Worm (Caenorhabditis elegans) whole organism, young adult: ENCODE results near the gene F07B10.4.
"Not testable (repeated sequence)": the region's sequence is repeated elsewhere in the genome, so short reads cannot be mapped to it uniquely, and the experiment has no call there.

Experiments
- C06A6.2 ChIP-seq: fragments of 200-800 bp; sonication (Bioruptor generic); conservative IDR thresholded peaks from 2 replicates; pipeline ENCODE4 v1.3.6; 2022; ENCODE audit warnings: missing genetic modification characterization, missing compliant biosample characterization
- F22D6.2 ChIP-seq: sonication (generic microtip); optimal IDR thresholded peaks from 2 replicates; lab custom pipeline; 2016; ENCODE audit warnings: mild to moderate bottlenecking, missing genetic modification characterization, missing compliant biosample characterization
- F23B12.7 ChIP-seq: sonication (generic microtip); optimal IDR thresholded peaks from 2 replicates; lab custom pipeline; 2017; ENCODE audit warnings: missing genetic modification characterization, mild to moderate bottlenecking, missing compliant biosample characterization, antibody characterized with exemption, moderate library complexity; ENCODE audit not compliant: insufficient read depth
- F37B4.10 ChIP-seq: fragments of 200-800 bp; sonication (Bioruptor generic); IDR thresholded peaks from 2 replicates; pipeline ENCODE4 v1.3.6; 2022; ENCODE audit warnings: missing genetic modification characterization, missing compliant biosample characterization
- F52B5.7 ChIP-seq: sonication (generic microtip); optimal IDR thresholded peaks from 2 replicates; lab custom pipeline; 2016; ENCODE audit warnings: mild to moderate bottlenecking, missing genetic modification characterization, missing compliant biosample characterization
- F55B11.4 ChIP-seq: sonication (generic microtip); optimal IDR thresholded peaks from 2 replicates; lab custom pipeline; 2016; ENCODE audit warnings: missing compliant biosample characterization, missing genetic modification characterization, borderline replicate concordance; ENCODE audit not compliant: insufficient read depth
- T26A5.8 ChIP-seq: sonication (generic microtip); optimal IDR thresholded peaks from 2 replicates; lab custom pipeline; 2016; ENCODE audit warnings: missing genetic modification characterization, missing compliant biosample characterization
- Y53G8AR.9 ChIP-seq: fragments of 200-800 bp; sonication (Bioruptor generic); conservative IDR thresholded peaks from 2 replicates; pipeline ENCODE4 v1.3.6; 2022; ENCODE audit warnings: missing genetic modification reagents, missing genetic modification characterization, missing compliant biosample characterization
- attf-3 ChIP-seq: fragments of 200-800 bp; sonication (Bioruptor generic); conservative IDR thresholded peaks from 2 replicates; pipeline ENCODE4 v1.3.6; 2022; ENCODE audit warnings: missing genetic modification reagents, missing genetic modification characterization, missing compliant biosample characterization
- attf-6 ChIP-seq: fragments of 200-800 bp; sonication (Bioruptor generic); IDR thresholded peaks from 2 replicates; pipeline ENCODE4 v1.3.6; 2022; ENCODE audit warnings: missing genetic modification reagents, missing genetic modification characterization, missing compliant biosample characterization
- bed-1 ChIP-seq: fragments of 200-800 bp; sonication (Bioruptor generic); IDR thresholded peaks from 2 replicates; pipeline ENCODE4 v1.3.6; 2022; ENCODE audit warnings: missing genetic modification reagents, missing genetic modification characterization, missing compliant biosample characterization
- bed-2 ChIP-seq: fragments of 200-800 bp; sonication (Bioruptor generic); IDR thresholded peaks from 2 replicates; pipeline ENCODE4 v1.3.6; 2022; ENCODE audit warnings: missing genetic modification reagents, missing genetic modification characterization, missing compliant biosample characterization
- cebp-2 ChIP-seq: fragments of 200-800 bp; sonication (Bioruptor generic); IDR thresholded peaks from 2 replicates; pipeline ENCODE4 v1.3.6; 2022; ENCODE audit warnings: missing genetic modification characterization, missing compliant biosample characterization
- ceh-27 ChIP-seq: fragments of 200-800 bp; sonication (Bioruptor generic); optimal IDR thresholded peaks from 2 replicates; lab custom pipeline; 2018; ENCODE audit warnings: mild to moderate bottlenecking, missing genetic modification characterization, moderate library complexity, missing compliant biosample characterization
- ceh-40 ChIP-seq: fragments of 200-800 bp; sonication (Bioruptor generic); IDR thresholded peaks from 2 replicates; pipeline ENCODE4 v1.3.6; 2022; ENCODE audit warnings: missing genetic modification characterization, missing compliant biosample characterization
- efl-1 ChIP-seq: fragments of 150-350 bp; optimal IDR thresholded peaks from 2 replicates; lab custom pipeline; 2014; ENCODE audit warnings: missing biosample characterization, missing genetic modification reagents, missing genetic modification characterization
- egl-44 ChIP-seq: fragments of 200-800 bp; sonication (Bioruptor generic); IDR thresholded peaks from 2 replicates; pipeline ENCODE4 v1.3.6; 2022; ENCODE audit warnings: missing genetic modification reagents, missing genetic modification characterization, missing compliant biosample characterization
- egrh-3 ChIP-seq: fragments of 200-800 bp; sonication (Bioruptor generic); IDR thresholded peaks from 2 replicates; pipeline ENCODE4 v1.3.6; 2022; ENCODE audit warnings: missing genetic modification reagents, missing genetic modification characterization, missing compliant biosample characterization
- fkh-3 ChIP-seq: sonication (generic microtip); optimal IDR thresholded peaks from 2 replicates; lab custom pipeline; 2016; ENCODE audit warnings: mild to moderate bottlenecking, missing genetic modification characterization, missing compliant biosample characterization
- hmg-1.2 ChIP-seq: fragments of 200-800 bp; sonication (Bioruptor generic); IDR thresholded peaks from 2 replicates; pipeline ENCODE4 v1.3.6; 2022; ENCODE audit warnings: missing genetic modification reagents, missing genetic modification characterization, missing compliant biosample characterization
- hrde-1 ChIP-seq: sonication (generic microtip); optimal IDR thresholded peaks from 2 replicates; lab custom pipeline; 2016; ENCODE audit warnings: missing genetic modification characterization, mild to moderate bottlenecking, missing compliant biosample characterization, moderate library complexity, missing genotype, missing genetic modification reagents, borderline replicate concordance
- lag-1 ChIP-seq: fragments of 200-800 bp; sonication (Bioruptor generic); IDR thresholded peaks from 2 replicates; pipeline ENCODE4 v1.3.6; 2022; ENCODE audit warnings: missing genetic modification reagents, missing genetic modification characterization, missing compliant biosample characterization
- let-607 ChIP-seq, 2 experiments: fragments of 200-800 bp in 1 of 2; sonication (Bioruptor generic) in 1 of 2; sonication (generic microtip) in 1 of 2; optimal IDR thresholded peaks; 2 replicates each; lab custom pipeline; 2016 to 2018; ENCODE audit warnings: mild to moderate bottlenecking in 2 of 2, missing compliant biosample characterization in 2 of 2, missing genetic modification characterization in 2 of 2, moderate library complexity in 2 of 2, missing genotype in 1 of 2
- lin-35 ChIP-seq, 3 experiments: fragments of 150-350 bp in 2 of 3; sonication (generic microtip) in 1 of 3; optimal IDR thresholded peaks; 2 replicates each; lab custom pipeline; 2014 to 2018; ENCODE audit warnings: missing biosample characterization in 3 of 3, missing genetic modification characterization in 3 of 3, missing genetic modification reagents in 3 of 3
- lir-1 ChIP-seq: fragments of 200-800 bp; sonication (Bioruptor generic); conservative IDR thresholded peaks from 2 replicates; pipeline ENCODE4 v1.3.6; 2022; ENCODE audit warnings: missing genetic modification reagents, missing genetic modification characterization, missing compliant biosample characterization
- lsy-27 ChIP-seq: sonication (generic microtip); optimal IDR thresholded peaks from 2 replicates; lab custom pipeline; 2017; ENCODE audit warnings: missing genetic modification characterization, mild to moderate bottlenecking, missing compliant biosample characterization, antibody characterized with exemption, missing genotype, borderline replicate concordance; ENCODE audit not compliant: insufficient read depth
- madf-6 ChIP-seq: fragments of 200-800 bp; sonication (Bioruptor generic); IDR thresholded peaks from 2 replicates; pipeline ENCODE4 v1.3.6; 2022; ENCODE audit warnings: missing genetic modification reagents, missing genetic modification characterization, missing compliant biosample characterization
- nfya-1 ChIP-seq: sonication (generic microtip); optimal IDR thresholded peaks from 2 replicates; lab custom pipeline; 2017; ENCODE audit warnings: antibody characterized with exemption, missing compliant biosample characterization, missing genetic modification characterization, borderline replicate concordance; ENCODE audit not compliant: insufficient read depth
- nfya-2 ChIP-seq: fragments of 200-800 bp; sonication (Bioruptor generic); IDR thresholded peaks from 2 replicates; pipeline ENCODE4 v1.3.6; 2022; ENCODE audit warnings: missing genetic modification reagents, missing genetic modification characterization, missing compliant biosample characterization
- nhr-120 ChIP-seq: fragments of 200-800 bp; sonication (Bioruptor generic); IDR thresholded peaks from 2 replicates; pipeline ENCODE4 v1.3.6; 2022; ENCODE audit warnings: missing genetic modification characterization, missing compliant biosample characterization
- nhr-27 ChIP-seq: fragments of 200-800 bp; sonication (Bioruptor generic); optimal IDR thresholded peaks from 2 replicates; lab custom pipeline; 2018; ENCODE audit warnings: mild to moderate bottlenecking, missing genetic modification characterization, moderate library complexity, missing compliant biosample characterization
- pbrm-1 ChIP-seq: fragments of 200-800 bp; sonication (Bioruptor generic); IDR thresholded peaks from 2 replicates; pipeline ENCODE4 v1.3.6; 2022; ENCODE audit warnings: missing genetic modification reagents, missing genetic modification characterization, missing compliant biosample characterization
- pha-4 ChIP-seq: fragments of 150-350 bp; sonication (generic microtip); optimal IDR thresholded peaks from 2 replicates; lab custom pipeline; 2014; ENCODE audit warnings: missing biosample characterization, missing genetic modification reagents, missing genetic modification characterization
- snpc-1.1 ChIP-seq: sonication (generic microtip); optimal IDR thresholded peaks from 2 replicates; lab custom pipeline; 2017; ENCODE audit warnings: missing genetic modification characterization, mild to moderate bottlenecking, missing compliant biosample characterization, antibody characterized with exemption, moderate library complexity, missing genotype, missing genetic modification reagents; ENCODE audit not compliant: insufficient read depth
- snpc-1.3 ChIP-seq: sonication (generic microtip); optimal IDR thresholded peaks from 2 replicates; lab custom pipeline; 2017; ENCODE audit warnings: missing genetic modification characterization, mild to moderate bottlenecking, missing compliant biosample characterization, antibody characterized with exemption, moderate library complexity, missing genotype, missing genetic modification reagents; ENCODE audit not compliant: insufficient read depth
- snpc-4 ChIP-seq, 5 experiments: fragments of 150-350 bp in 1 of 5; sonication (generic microtip) in 4 of 5; optimal IDR thresholded peaks; 2 replicates each; lab custom pipeline; 2014 to 2018; ENCODE audit warnings: missing genetic modification characterization in 5 of 5, missing biosample characterization in 3 of 5, antibody characterized with exemption in 2 of 5, mild to moderate bottlenecking in 2 of 5, missing compliant biosample characterization in 2 of 5, missing genotype in 2 of 5, moderate library complexity in 2 of 5, missing genetic modification reagents in 1 of 5
- tbp1 ChIP-seq: fragments of 200-800 bp; sonication (Bioruptor generic); optimal IDR thresholded peaks from 2 replicates; lab custom pipeline; 2018; ENCODE audit warnings: mild to moderate bottlenecking, missing genetic modification characterization, missing compliant biosample characterization
- ztf-26 ChIP-seq: sonication (generic microtip); optimal IDR thresholded peaks from 2 replicates; lab custom pipeline; 2017; ENCODE audit warnings: missing genetic modification characterization, missing compliant biosample characterization
- ztf-28 ChIP-seq: fragments of 200-800 bp; sonication (Bioruptor generic); IDR thresholded peaks from 2 replicates; pipeline ENCODE4 v1.3.6; 2022; ENCODE audit warnings: missing genetic modification reagents, missing genetic modification characterization, missing compliant biosample characterization

Gene F07B10.4

DNA sequence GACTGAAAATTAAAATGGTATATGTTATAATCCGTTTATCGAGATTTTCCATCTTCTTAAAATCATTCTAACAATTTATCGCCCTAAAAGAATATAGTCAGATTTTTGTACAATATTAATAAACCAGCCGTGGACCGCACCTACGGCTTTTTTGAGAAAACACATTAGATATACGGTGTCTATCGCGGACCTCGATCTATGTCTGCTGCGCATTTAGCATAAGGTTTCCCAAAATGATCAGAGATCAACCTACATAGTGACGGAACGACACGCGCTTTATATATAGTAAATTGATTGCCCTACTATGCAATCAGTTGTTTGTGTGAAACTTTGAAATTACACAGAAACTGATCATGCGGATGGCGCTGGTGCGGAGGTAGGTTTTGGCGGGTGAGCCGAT, 29.8 kb upstream of the F07B10.4 start:
- TF ChIP-seq snpc-1.1 (tag; lab: Kevin White, UChicago) = peak; percentile 24
- no peak for TF ChIP-seq egrh-3
- peak; percentile 3 for TF ChIP-seq snpc-4 (GFP tag; optimal IDR thresholded peaks at IDR 0.05; lab: Kevin White, UChicago)
- peak in 2 of 4 experiments; percentile 68 to 86 for TF ChIP-seq snpc-4 (tag; optimal IDR thresholded peaks at IDR 0.05; lab: Kevin White, UChicago)

DNA sequence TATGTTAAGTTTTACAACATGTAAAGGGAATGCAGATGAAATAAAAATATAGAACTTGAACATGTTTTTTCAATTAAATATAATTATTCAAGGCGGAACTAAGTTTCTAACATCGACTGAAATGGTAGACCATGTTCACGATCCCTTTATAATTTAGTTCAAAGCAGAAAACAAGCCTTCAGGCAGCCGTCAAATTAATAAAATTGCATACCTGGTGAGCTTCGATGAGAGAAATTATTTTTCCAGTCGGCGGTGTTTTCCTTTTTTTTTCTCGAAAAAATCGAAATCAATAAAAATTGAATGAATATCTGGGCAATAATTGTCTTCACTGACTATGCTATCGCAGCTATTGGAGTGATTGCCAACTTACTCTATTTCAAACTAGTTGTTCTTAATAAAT, 28.0 kb upstream of the F07B10.4 start, which contains the start of gene C03E10.1:
C03E10.1 (plus strand) TSS at position 301 of the 400 bp plus-strand sequence.
- TF ChIP-seq tbp1 (GFP tag; lab: Kevin White, UChicago) = no peak
- TF ChIP-seq pha-4 (tag; lab: Kevin White, UChicago) = no peak
- no peak for TF ChIP-seq bed-2
- no peak for TF ChIP-seq F52B5.7 (tag; lab: Kevin White, UChicago)
- TF ChIP-seq ceh-27 (GFP tag; lab: Kevin White, UChicago) = no peak
- no peak for TF ChIP-seq egl-44 (GFP tag; lab: Robert Waterston, UW)
- no peak for TF ChIP-seq attf-3
- no peak for TF ChIP-seq bed-1 (GFP tag; lab: Robert Waterston, UW)
- no peak for TF ChIP-seq nhr-27
- TF ChIP-seq ztf-26 (tag; lab: Kevin White, UChicago) = no peak
- no peak for TF ChIP-seq F37B4.10
- TF ChIP-seq hrde-1 (tag; lab: Kevin White, UChicago) = no peak
- no peak for TF ChIP-seq lsy-27
- TF ChIP-seq lir-1 (GFP tag; lab: Robert Waterston, UW) = no peak
- TF ChIP-seq lin-35 (GFP tag; optimal IDR thresholded peaks at IDR 0.05; lab: Kevin White, UChicago) = no peak
- TF ChIP-seq F55B11.4 (tag; lab: Kevin White, UChicago) = no peak
- TF ChIP-seq efl-1 (GFP tag; lab: Kevin White, UChicago) = no peak
- no peak for TF ChIP-seq ztf-28
- TF ChIP-seq pbrm-1 = no peak

DNA sequence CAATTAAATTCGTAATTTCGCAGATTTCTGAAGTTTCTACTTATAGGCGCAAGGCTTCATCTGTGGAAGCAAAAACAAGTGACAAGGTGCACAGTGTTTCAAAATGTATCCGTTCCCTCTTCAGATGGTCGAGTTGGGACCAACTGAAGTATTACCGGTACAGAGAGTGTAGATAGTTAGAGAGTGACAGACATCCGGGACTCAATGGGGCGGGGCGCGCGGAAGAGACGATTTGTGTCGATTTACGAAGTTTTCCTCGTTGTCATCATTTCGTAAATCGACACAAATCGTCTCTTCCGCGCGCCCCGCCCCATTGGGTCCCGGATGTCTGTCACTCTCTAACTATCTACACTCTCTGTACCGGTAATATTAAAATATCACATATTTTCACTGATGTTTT, 23.2 kb upstream of the F07B10.4 start, which contains the start of gene C03E10.3:
C03E10.3 (plus strand) TSS at position 301 of the 400 bp plus-strand sequence.
- TF ChIP-seq lag-1 (GFP tag; lab: Robert Waterston, UW); F22D6.2 (tag; lab: Kevin White, UChicago); T26A5.8 (tag; lab: Kevin White, UChicago): not testable (repeated sequence)

DNA sequence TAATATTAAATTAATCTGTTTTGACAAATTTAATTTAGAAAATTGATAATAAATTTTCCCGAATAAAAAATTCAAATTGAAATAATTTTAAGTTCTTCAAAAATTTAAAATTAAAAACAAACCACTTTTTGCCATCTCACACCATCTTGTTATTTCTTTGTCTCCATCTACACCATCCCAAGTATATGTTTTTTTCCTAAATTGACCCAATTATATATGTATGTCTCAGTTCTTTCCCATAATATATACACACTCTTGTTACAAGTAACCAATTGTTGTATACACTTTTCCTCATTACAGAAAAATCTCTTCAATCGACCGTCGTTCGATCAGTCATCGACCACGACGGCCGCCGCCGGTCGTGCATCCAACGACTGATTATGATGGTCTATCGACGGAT, 19.3 kb upstream of the F07B10.4 start, which contains the start of gene gly-20:
gly-20 (plus strand) TSS at position 301 of the 400 bp plus-strand sequence.
- TF ChIP-seq cebp-2 (GFP tag; lab: Robert Waterston, UW) = no peak

DNA sequence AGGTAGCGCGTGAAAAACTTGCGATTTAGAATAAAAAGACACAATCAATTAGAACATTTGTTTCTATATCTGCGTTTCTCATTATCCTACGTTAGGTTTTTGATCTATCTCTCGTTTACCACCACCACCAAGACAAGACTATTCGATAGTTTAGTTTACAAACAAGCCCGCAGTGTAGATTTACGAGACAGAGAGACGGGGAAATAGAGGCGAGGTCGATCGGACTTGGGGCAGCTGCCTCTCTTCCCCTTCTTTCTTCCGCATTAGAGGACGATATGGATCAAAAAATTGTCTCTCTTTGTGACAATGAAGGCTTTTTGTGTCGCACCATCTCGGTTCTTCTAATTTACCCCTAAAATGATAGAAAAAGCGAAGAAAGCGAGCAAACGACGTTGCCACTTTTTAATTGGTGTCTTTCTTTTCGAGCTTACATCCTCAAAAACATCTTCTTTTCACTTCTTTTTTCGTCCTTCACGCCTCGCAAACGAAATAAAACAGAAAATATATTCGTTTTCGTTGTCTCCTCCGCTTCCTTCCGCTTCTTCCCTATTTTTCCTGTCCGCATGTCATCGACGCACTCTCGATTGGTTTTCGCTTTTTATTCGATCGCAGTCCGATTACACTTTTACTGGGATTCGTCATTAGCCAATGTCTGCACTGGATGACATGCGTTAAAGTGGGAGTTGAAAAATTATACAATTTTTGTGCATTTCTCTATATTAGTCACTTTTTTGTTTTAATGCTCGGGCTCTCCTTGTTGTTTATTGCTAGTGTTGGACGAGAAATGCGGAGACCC, 18.7 kb upstream of the F07B10.4 start:
- TF ChIP-seq nfya-1 (tag; lab: Kevin White, UChicago) = no peak
- no peak for TF ChIP-seq snpc-1.3
- TF ChIP-seq nfya-2 (GFP tag; lab: Robert Waterston, UW) = no peak
- TF ChIP-seq hmg-1.2 (GFP tag; lab: Robert Waterston, UW) = no peak
- no peak for TF ChIP-seq lin-35 (GFP tag; optimal IDR thresholded peaks at IDR 0.05; lab: Kevin White, UChicago)
- no peak for TF ChIP-seq F23B12.7 (tag; lab: Kevin White, UChicago)
- TF ChIP-seq F55B11.4 (tag; lab: Kevin White, UChicago) = no peak
- no peak for TF ChIP-seq let-607 (tag; optimal IDR thresholded peaks at IDR 0.05; lab: Kevin White, UChicago)
- TF ChIP-seq Y53G8AR.9 = no peak
- no peak for TF ChIP-seq bed-2
- no peak for TF ChIP-seq fkh-3 (tag; lab: Kevin White, UChicago)
- TF ChIP-seq ceh-40 (GFP tag; lab: Robert Waterston, UW) = no peak
- no peak for TF ChIP-seq madf-6 (GFP tag; lab: Robert Waterston, UW)
- no peak for TF ChIP-seq nhr-120 (GFP tag; lab: Robert Waterston, UW)
- TF ChIP-seq C06A6.2 = no peak
- TF ChIP-seq attf-6 (GFP tag; lab: Robert Waterston, UW) = no peak
